Worm (Caenorhabditis elegans): ENCODE measurements around the gene srbc-38.

DNA sequence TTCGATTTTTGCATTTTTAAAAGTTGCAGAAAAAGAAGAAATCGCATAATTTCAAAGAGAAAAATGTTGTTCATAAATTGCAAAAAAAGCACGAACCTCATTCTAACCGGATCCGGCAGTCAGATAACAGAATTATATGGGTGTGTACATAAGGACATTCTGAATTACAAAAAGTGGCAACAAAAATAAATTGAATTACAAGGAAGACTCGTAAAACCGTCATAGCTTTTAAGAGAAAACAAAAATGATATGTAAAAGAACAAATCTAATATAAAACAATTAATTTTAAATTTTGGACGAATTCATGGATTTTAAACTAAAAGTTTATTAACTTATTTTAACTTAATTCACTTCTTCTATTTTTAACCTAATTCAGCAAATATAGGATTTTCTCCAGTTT lies 46.8 kb upstream of the srbc-38 start, which contains the start of gene F31F4.17:
- TF ChIP-seq F49E8.2 (tag; optimal IDR thresholded peaks at IDR 0.05; ENCODE audit: insufficient read depth) (no peak), lsy-27 (tag; optimal IDR thresholded peaks at IDR 0.05; ENCODE audit: borderline replicate concordance, insufficient read depth) (no peak), nhr-80 (tag; optimal IDR thresholded peaks at IDR 0.05) (no peak), hrde-1 (tag; optimal IDR thresholded peaks at IDR 0.05; ENCODE audit: borderline replicate concordance) (no peak), nfya-1 (tag; optimal IDR thresholded peaks at IDR 0.05; ENCODE audit: borderline replicate concordance, insufficient read depth) (no peak), unc-62 (GFP tag; optimal IDR thresholded peaks at IDR 0.05) (no peak)
